Fruit fly (Drosophila melanogaster) whole organism, prepupa: ENCODE data around the gene yellow-e2.
A peak's percentile ranks its signal among the peaks of the same experiment; 100 is the strongest.

Experiments
- Blimp-1 ChIP-seq: fragments of 200-800 bp; sonication (Bioruptor generic); optimal IDR thresholded peaks from 3 replicates; lab custom pipeline; 2017; ENCODE audit warnings: missing biosample characterization, missing genetic modification characterization, mild to moderate bottlenecking, moderate library complexity, missing genetic modification reagents
- CG10669 ChIP-seq: fragments of 200-800 bp; sonication (Bioruptor generic); optimal IDR thresholded peaks from 3 replicates; lab custom pipeline; 2018; ENCODE audit warnings: missing biosample characterization, mild to moderate bottlenecking, missing genetic modification characterization, moderate library complexity
- CG11762 ChIP-seq: fragments of 200-800 bp; sonication (Bioruptor generic); optimal IDR thresholded peaks from 3 replicates; lab custom pipeline; 2016; ENCODE audit warnings: missing biosample characterization, missing genetic modification characterization; ENCODE audit not compliant: insufficient read depth
- CG15336 ChIP-seq: fragments of 200-800 bp; sonication (Bioruptor generic); IDR thresholded peaks from 2 replicates; pipeline ENCODE4 v1.3.6; 2022; ENCODE audit warnings: missing biosample characterization, missing genetic modification characterization
- CG1621 ChIP-seq: fragments of 200-800 bp; sonication (Bioruptor generic); optimal IDR thresholded peaks from 3 replicates; lab custom pipeline; 2018; ENCODE audit warnings: missing biosample characterization, mild to moderate bottlenecking, missing genetic modification characterization
- CG16779 ChIP-seq: fragments of 200-800 bp; sonication (Bioruptor generic); optimal IDR thresholded peaks from 3 replicates; lab custom pipeline; 2017; ENCODE audit warnings: missing biosample characterization, mild to moderate bottlenecking, missing genetic modification characterization
- CG32006 ChIP-seq: fragments of 200-800 bp; sonication (Bioruptor generic); optimal IDR thresholded peaks from 3 replicates; lab custom pipeline; 2017; ENCODE audit warnings: missing biosample characterization, mild to moderate bottlenecking, missing genetic modification characterization
- CG34406 ChIP-seq: fragments of 200-800 bp; sonication (Bioruptor generic); optimal IDR thresholded peaks from 3 replicates; lab custom pipeline; 2016; ENCODE audit warnings: missing biosample characterization, missing genetic modification characterization
- CG6163 ChIP-seq: fragments of 200-800 bp; sonication (Bioruptor generic); IDR thresholded peaks from 3 replicates; pipeline ENCODE4 v1.3.6; 2022; ENCODE audit warnings: missing biosample characterization, missing genetic modification characterization
- CG6808 ChIP-seq: fragments of 200-800 bp; sonication (Bioruptor generic); optimal IDR thresholded peaks from 3 replicates; lab custom pipeline; 2017; ENCODE audit warnings: missing biosample characterization, missing genetic modification characterization, mild to moderate bottlenecking, moderate library complexity, missing genetic modification reagents
- CG7368 ChIP-seq: fragments of 200-800 bp; sonication (Bioruptor generic); optimal IDR thresholded peaks from 3 replicates; lab custom pipeline; 2016; ENCODE audit warnings: missing biosample characterization, missing genetic modification characterization
- CG8119 ChIP-seq: fragments of 200-800 bp; sonication (Bioruptor generic); IDR thresholded peaks from 3 replicates; pipeline ENCODE4 v1.3.6; 2022; ENCODE audit warnings: missing biosample characterization, missing genetic modification characterization
- Eip78C ChIP-seq: fragments of 200-800 bp; sonication (Bioruptor generic); peaks from one replicate; lab custom pipeline; 2016; ENCODE audit warnings: missing biosample characterization, missing genetic modification characterization
- Eip93F ChIP-seq: fragments of 200-800 bp; sonication (Bioruptor generic); optimal IDR thresholded peaks from 2 replicates; lab custom pipeline; 2016; ENCODE audit warnings: missing biosample characterization, mild to moderate bottlenecking, missing genetic modification characterization
- Ets21C ChIP-seq: fragments of 200-800 bp; sonication (Bioruptor generic); optimal IDR thresholded peaks from 3 replicates; lab custom pipeline; 2016; ENCODE audit warnings: missing biosample characterization, missing genetic modification characterization
- Ets96B ChIP-seq: fragments of 200-800 bp; optimal IDR thresholded peaks from 2 replicates; lab custom pipeline; 2019; ENCODE audit warnings: missing biosample characterization, mild to moderate bottlenecking, missing genetic modification characterization, moderate library complexity
- Gug ChIP-seq: fragments of 200-800 bp; sonication (Bioruptor generic); IDR thresholded peaks from 2 replicates; pipeline ENCODE4 v1.3.6; 2022; ENCODE audit warnings: missing biosample characterization, missing genetic modification characterization
- Hr38 ChIP-seq: sonication (Bioruptor generic); optimal IDR thresholded peaks from 2 replicates; lab custom pipeline; 2016; ENCODE audit warnings: missing biosample characterization, missing genetic modification characterization
- Hr39 ChIP-seq: fragments of 200-800 bp; sonication (Bioruptor generic); optimal IDR thresholded peaks from 2 replicates; lab custom pipeline; 2016; ENCODE audit warnings: missing biosample characterization, missing genetic modification characterization
- Hr4 ChIP-seq: fragments of 200-800 bp; sonication (Bioruptor generic); optimal IDR thresholded peaks from 3 replicates; lab custom pipeline; 2016; ENCODE audit warnings: missing biosample characterization, missing genetic modification characterization
- achi ChIP-seq: fragments of 200-800 bp; sonication (Bioruptor generic); optimal IDR thresholded peaks from 3 replicates; lab custom pipeline; 2016; ENCODE audit warnings: missing biosample characterization, missing genetic modification characterization
- acj6 ChIP-seq: fragments of 200-800 bp; sonication (Bioruptor generic); optimal IDR thresholded peaks from 3 replicates; lab custom pipeline; 2016; ENCODE audit warnings: missing biosample characterization, missing genetic modification characterization
- dac ChIP-seq: fragments of 200-800 bp; sonication (Bioruptor generic); optimal IDR thresholded peaks from 2 replicates; lab custom pipeline; 2017; ENCODE audit warnings: missing biosample characterization, mild to moderate bottlenecking, missing genetic modification characterization
- dsx ChIP-seq: fragments of 200-800 bp; optimal IDR thresholded peaks from 3 replicates; lab custom pipeline; 2019; ENCODE audit warnings: missing biosample characterization, mild to moderate bottlenecking, missing genetic modification characterization, moderate library complexity; ENCODE audit not compliant: poor library complexity, severe bottlenecking
- eg ChIP-seq: fragments of 200-800 bp; sonication (Bioruptor generic); IDR thresholded peaks from 3 replicates; pipeline ENCODE4 v1.3.6; 2022; ENCODE audit warnings: missing biosample characterization, missing genetic modification characterization
- fd59A ChIP-seq: fragments of 200-800 bp; sonication (Bioruptor generic); optimal IDR thresholded peaks from 2 replicates; lab custom pipeline; 2017; ENCODE audit warnings: missing biosample characterization, mild to moderate bottlenecking, missing genetic modification characterization, missing genetic modification reagents
- fd85E ChIP-seq: fragments of 200-800 bp; sonication (Bioruptor generic); optimal IDR thresholded peaks from 3 replicates; lab custom pipeline; 2016; ENCODE audit warnings: missing biosample characterization, missing genetic modification characterization
- net ChIP-seq: fragments of 200-800 bp; sonication (Bioruptor generic); optimal IDR thresholded peaks from 3 replicates; lab custom pipeline; 2016; ENCODE audit warnings: missing biosample characterization, missing genetic modification characterization
- salr ChIP-seq, 2 experiments: fragments of 200-800 bp; sonication (Bioruptor generic); optimal IDR thresholded peaks; 3 replicates each; lab custom pipeline; 2016 to 2018; ENCODE audit warnings: missing biosample characterization in 2 of 2, missing genetic modification characterization in 2 of 2, mild to moderate bottlenecking in 1 of 2
- spab ChIP-seq: fragments of 200-800 bp; sonication (Bioruptor generic); optimal IDR thresholded peaks from 2 replicates; lab custom pipeline; 2017; ENCODE audit warnings: missing biosample characterization, mild to moderate bottlenecking, missing genetic modification characterization, missing genetic modification reagents
- ss ChIP-seq, 2 experiments: fragments of 200-800 bp; sonication (Bioruptor generic); optimal IDR thresholded peaks; 2 replicates in 1 of 2; 3 replicates in 1 of 2; lab custom pipeline; 2017 to 2018; ENCODE audit warnings: mild to moderate bottlenecking in 2 of 2, missing biosample characterization in 2 of 2, missing genetic modification characterization in 2 of 2, moderate library complexity in 1 of 2
- svp ChIP-seq: fragments of 200-800 bp; sonication (Bioruptor generic); peaks from one replicate; lab custom pipeline; 2016; ENCODE audit warnings: missing biosample characterization, missing genetic modification characterization
- topi ChIP-seq: fragments of 200-800 bp; sonication (Bioruptor generic); optimal IDR thresholded peaks from 3 replicates; lab custom pipeline; 2016; ENCODE audit warnings: missing biosample characterization, missing genetic modification characterization

The yellow-e2 gene

DNA sequence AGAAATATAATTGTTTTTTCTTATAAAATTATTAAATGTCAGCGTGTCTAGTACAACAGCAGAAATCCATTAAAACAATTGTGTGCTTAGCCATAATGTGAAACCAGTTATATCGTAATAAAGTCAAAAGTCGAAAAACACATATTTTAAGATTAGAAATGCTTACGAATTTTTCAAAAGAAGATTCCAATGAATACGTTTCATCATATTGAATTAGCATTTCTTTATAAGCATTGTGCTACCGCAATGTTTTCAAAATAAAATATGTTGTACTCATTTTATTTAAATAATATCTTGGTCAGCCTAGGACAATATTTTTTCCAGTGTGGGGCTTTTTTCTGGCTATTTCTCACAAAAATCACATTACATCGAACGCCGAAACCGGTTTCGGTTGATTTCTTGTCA is 46.1 kb upstream of the yellow-e2 start (continued):
- TF ChIP-seq CG34406 (peak; percentile 84), CG1621 (tag; lab: Kevin White, UChicago) (peak; percentile 68), CG16779 (tag; lab: Kevin White, UChicago) (peak; percentile 67), spab (GFP tag; lab: Kevin White, UChicago) (peak; percentile 86), achi (GFP tag; lab: Kevin White, UChicago) (peak; percentile 83), Eip93F (GFP tag; lab: Kevin White, UChicago) (no peak), fd59A (GFP tag; lab: Kevin White, UChicago) (peak; percentile 83), net (GFP tag; lab: Kevin White, UChicago) (peak; percentile 78), Ets96B (tag; lab: Kevin White, UChicago) (peak; percentile 82), acj6 (GFP tag; lab: Kevin White, UChicago) (peak; percentile 85), Hr38 (GFP tag; lab: Kevin White, UChicago) (no peak), svp (GFP tag; lab: Kevin White, UChicago) (peak; percentile 90), Gug (GFP tag; lab: Robert Waterston, UW) (peak; percentile 41), CG7368 (peak; percentile 53), Ets21C (GFP tag; lab: Kevin White, UChicago) (peak; percentile 48), Hr39 (peak; percentile 73), dsx (peak; percentile 73)

DNA sequence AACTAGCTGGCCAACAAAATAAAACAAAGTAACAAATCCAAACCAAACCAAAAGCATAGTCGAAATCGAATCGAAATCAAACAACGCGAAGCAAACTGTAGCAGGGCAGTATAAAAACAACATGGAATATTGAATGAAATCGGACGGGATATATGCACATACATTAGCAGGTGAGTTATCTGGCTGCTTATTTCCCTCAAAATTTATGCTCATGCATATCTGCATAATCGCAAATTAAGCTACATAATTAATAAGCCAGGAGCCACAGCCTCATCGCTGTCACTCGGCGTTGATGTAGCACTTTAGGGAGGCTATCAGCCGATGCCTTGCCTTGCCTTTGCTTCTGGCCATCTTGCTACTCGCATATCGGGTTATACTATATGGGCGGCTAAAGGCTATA is 45.5 kb upstream of the yellow-e2 start:
- TF ChIP-seq CG6808 (GFP tag; lab: Kevin White, UChicago) (no peak), CG10669 (no peak), Eip78C (GFP tag; lab: Kevin White, UChicago) (no peak), Hr39 (no peak), Hr4 (GFP tag; lab: Kevin White, UChicago) (no peak), Blimp-1 (no peak), Hr38 (GFP tag; lab: Kevin White, UChicago) (no peak), Ets96B (tag; lab: Kevin White, UChicago) (no peak), fd85E (GFP tag; lab: Kevin White, UChicago) (no peak), CG11762 (GFP tag; lab: Kevin White, UChicago) (no peak), CG8119 (GFP tag; lab: Robert Waterston, UW) (no peak), dsx (no peak)
- TF ChIP-seq, all 60 proteins: peak for 0

DNA sequence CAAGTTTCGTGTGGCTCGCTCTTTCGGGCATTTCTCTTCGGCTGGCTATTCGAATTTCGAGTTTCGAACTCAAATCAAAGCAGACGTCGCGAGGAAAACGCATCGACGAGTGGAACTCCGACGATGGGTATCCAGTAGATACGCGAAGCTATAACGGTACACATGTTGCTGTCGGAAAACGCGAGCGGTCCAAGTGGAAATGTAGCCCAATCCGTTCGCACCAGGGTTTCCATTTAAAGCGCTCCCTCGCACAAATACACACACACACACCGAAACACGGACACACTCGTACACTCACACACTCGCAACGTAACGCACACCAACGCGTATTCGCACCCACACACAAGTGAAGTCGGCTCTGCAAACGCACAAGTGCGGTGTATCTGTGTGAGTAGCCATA is 43.5 kb upstream of the yellow-e2 start, which contains the start of gene side-IV:
side-IV (plus strand) TSS at position 253 of the 400 bp plus-strand sequence.
- TF ChIP-seq dac (GFP tag; lab: Kevin White, UChicago) = no peak
- TF ChIP-seq CG6163 (GFP tag; lab: Robert Waterston, UW) = peak; percentile 61; the same call in 2 of the 3 replicates
- TF ChIP-seq dsx = no peak
- peak; percentile 26 for TF ChIP-seq Eip78C (GFP tag; lab: Kevin White, UChicago)
- TF ChIP-seq ss (GFP tag; optimal IDR thresholded peaks at IDR 0.05; lab: Kevin White, UChicago) = peak in 1 of 2 experiments; percentile 4
- TF ChIP-seq CG1621 (tag; lab: Kevin White, UChicago) = peak; percentile 23
- peak; percentile 52; the same call in 1 of the 3 replicates for TF ChIP-seq eg

DNA sequence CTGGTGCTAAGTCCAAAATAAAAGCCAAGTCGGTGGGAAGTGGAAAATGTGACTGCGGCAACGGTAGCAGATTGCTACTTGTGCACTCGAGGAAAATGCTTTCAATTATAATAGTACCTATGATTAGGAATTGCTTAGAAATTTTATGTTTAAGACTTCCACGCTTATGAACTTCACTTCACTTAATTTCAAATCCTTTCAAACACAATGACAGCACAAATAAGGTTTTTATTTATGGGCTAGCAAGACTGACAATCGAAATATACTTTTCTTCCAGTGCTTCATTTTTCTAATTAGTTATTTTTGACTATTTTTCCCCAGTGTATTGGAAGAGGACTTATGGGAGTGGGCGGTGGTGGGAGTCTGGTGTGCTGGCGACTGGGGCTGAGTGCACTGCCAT is 41.6 kb upstream of the yellow-e2 start:
- TF ChIP-seq CG8119 (GFP tag; lab: Robert Waterston, UW) (0 out of 3 replicates have a peak, but pooled peaks have one; percentile 18), CG15336 (GFP tag; lab: Robert Waterston, UW) (0 out of 2 replicates have a peak, but pooled peaks have one; percentile 23), topi (GFP tag; lab: Kevin White, UChicago) (no peak), CG32006 (peak; percentile 49), Eip78C (GFP tag; lab: Kevin White, UChicago) (peak; percentile 6), Hr4 (GFP tag; lab: Kevin White, UChicago) (peak; percentile 17), salr (GFP tag; optimal IDR thresholded peaks at IDR 0.05; lab: Kevin White, UChicago) (no peak)
